Fruit fly (Drosophila melanogaster): ENCODE data around the gene Ama.
A peak's percentile ranks its signal among the peaks of the same experiment; 100 is the strongest.

The Ama gene

dm6 chr3R:6759419-6759818 lies 3.0 kb upstream of the Ama start, which contains the start of gene bcd:
Gene bcd, minus strand, starts transcription at chr3R:6759466.
- TF ChIP-seq HLH4C (GFP tag; IDR thresholded peaks at IDR 0.05; ENCODE audit: partially characterized antibody) (peak; percentile 32; the same call in 1 of the 3 replicates), scrt (GFP tag; optimal IDR thresholded peaks at IDR 0.05) (peak; percentile 8), Side (GFP tag; optimal IDR thresholded peaks at IDR 0.05) (peak; percentile 65), Hr51 (GFP tag; optimal IDR thresholded peaks at IDR 0.05) (peak; percentile 38 to 59), zfh1 (GFP tag; IDR thresholded peaks at IDR 0.05) (peak; percentile 91), zfh2 (GFP tag; optimal IDR thresholded peaks at IDR 0.05) (peak; percentile 52), CG2875 (GFP tag; optimal IDR thresholded peaks at IDR 0.05) (peak; percentile 61), pho (GFP tag; optimal IDR thresholded peaks at IDR 0.05) (peak; percentile 59), D (optimal IDR thresholded peaks at IDR 0.05) (no peak), D (GFP tag; optimal IDR thresholded peaks at IDR 0.05) (peak; percentile 35), CG6683 (GFP tag; optimal IDR thresholded peaks at IDR 0.05) (no peak), CG12744 (GFP tag; optimal IDR thresholded peaks at IDR 0.05) (peak; percentile 61), Mes4 (GFP tag; optimal IDR thresholded peaks at IDR 0.05) (peak; percentile 76), Bteb2 (GFP tag; optimal IDR thresholded peaks at IDR 0.05) (peak; percentile 21), oc (tag; optimal IDR thresholded peaks at IDR 0.05) (peak; percentile 34), dan (GFP tag; IDR thresholded peaks at IDR 0.05) (peak; percentile 45; the same call in 1 of the 2 replicates), Scr (GFP tag; IDR thresholded peaks at IDR 0.05; ENCODE audit: partially characterized antibody) (peak; percentile 66), cato (GFP tag; optimal IDR thresholded peaks at IDR 0.05; ENCODE audit: borderline replicate concordance) (peak; percentile 68), CG4707 (GFP tag; optimal IDR thresholded peaks at IDR 0.05) (peak; percentile 69), ftz-f1 (GFP tag; optimal IDR thresholded peaks at IDR 0.05) (no peak), CG12155 (GFP tag; optimal IDR thresholded peaks at IDR 0.05) (peak; percentile 54), CG17802 (tag; optimal IDR thresholded peaks at IDR 0.05) (peak; percentile 41), kni (GFP tag; optimal IDR thresholded peaks at IDR 0.05) (no peak), CoRest (tag; optimal IDR thresholded peaks at IDR 0.05) (peak; percentile 72), luna (GFP tag; optimal IDR thresholded peaks at IDR 0.05) (no peak), CG3726 (GFP tag; IDR thresholded peaks at IDR 0.05) (peak; percentile 42; the same call in 1 of the 3 replicates), CG10959 (GFP tag; IDR thresholded peaks at IDR 0.05) (peak; percentile 79), Bgb (GFP tag; IDR thresholded peaks at IDR 0.05; ENCODE audit: partially characterized antibody) (peak; percentile 45), az2 (GFP tag; optimal IDR thresholded peaks at IDR 0.05) (peak; percentile 86), CG17912 (GFP tag; optimal IDR thresholded peaks at IDR 0.05) (peak; percentile 68), CG7963 (GFP tag; IDR thresholded peaks at IDR 0.05; ENCODE audit: partially characterized antibody) (no peak), inv (GFP tag; IDR thresholded peaks at IDR 0.05; ENCODE audit: partially characterized antibody) (no peak), CG6765 (GFP tag; optimal IDR thresholded peaks at IDR 0.05) (peak; percentile 5), Sox102F (GFP tag; optimal IDR thresholded peaks at IDR 0.05) (peak; percentile 72), kah (GFP tag; optimal IDR thresholded peaks at IDR 0.05) (no peak), Ptx1 (GFP tag; IDR thresholded peaks at IDR 0.05) (peak; percentile 87), Dip3 (GFP tag; optimal IDR thresholded peaks at IDR 0.05) (peak; percentile 67), CG5180 (GFP tag; optimal IDR thresholded peaks at IDR 0.05) (no peak), ken (GFP tag; IDR thresholded peaks at IDR 0.05) (peak; percentile 85), Sry-β (GFP tag; optimal IDR thresholded peaks at IDR 0.05) (no peak), CG10274 (GFP tag; optimal IDR thresholded peaks at IDR 0.05) (peak; percentile 16), sr (GFP tag; IDR thresholded peaks at IDR 0.05) (peak; percentile 40; the same call in 1 of the 3 replicates), CG14860 (GFP tag; IDR thresholded peaks at IDR 0.05; ENCODE audit: partially characterized antibody) (peak; percentile 49; the same call in 1 of the 3 replicates), CG3847 (GFP tag; IDR thresholded peaks at IDR 0.05) (peak; percentile 75), CG12104 (GFP tag; optimal IDR thresholded peaks at IDR 0.05) (peak; percentile 45), Dp (GFP tag; optimal IDR thresholded peaks at IDR 0.05) (peak; percentile 72), crol (GFP tag; IDR thresholded peaks at IDR 0.05) (peak; percentile 34; the same call in 1 of the 2 replicates), insv (GFP tag; optimal IDR thresholded peaks at IDR 0.05) (peak in 1 of 2 experiments; percentile 54), CG10147 (GFP tag; optimal IDR thresholded peaks at IDR 0.05) (no peak)

Data from whole organism, embryonic.